Worm (Caenorhabditis elegans): ENCODE results near the gene fbxb-90.

fbxb-90 gene

DNA sequence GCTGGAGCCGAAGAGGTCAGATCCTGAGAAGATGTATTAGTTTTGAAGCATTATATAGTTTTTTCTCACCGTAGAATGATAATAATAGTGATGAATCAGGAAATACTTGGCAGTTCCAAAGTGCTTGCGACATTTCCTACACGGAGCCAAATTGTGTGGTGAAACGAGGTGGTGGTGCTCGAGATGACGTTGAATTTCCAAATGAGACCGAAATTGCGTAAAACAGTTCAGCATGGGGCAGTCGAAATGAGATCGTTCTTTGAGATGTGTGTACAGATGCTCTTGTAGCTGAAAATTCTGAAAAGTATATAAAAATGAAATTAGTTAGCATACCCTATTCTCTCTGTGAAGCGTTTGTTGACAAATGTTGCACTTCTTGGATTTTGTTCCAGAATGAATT, 20.6 kb downstream of the fbxb-90 start, which contains the start of gene C46E10.8:
Gene C46E10.8, minus strand, starts transcription at position 101 of the 400 bp plus-strand sequence.
- TF ChIP-seq flt-1 (GFP tag; IDR thresholded peaks at IDR 0.05) = no peak
- TF ChIP-seq tab-1 (GFP tag; IDR thresholded peaks at IDR 0.05) = no peak
- TF ChIP-seq ref-1 (GFP tag; conservative IDR thresholded peaks at IDR 0.05) = no peak

ce11 chrII:3724175-3724715, 24.4 kb downstream of the fbxb-90 start, which contains the start of gene C46E10.1:
Gene C46E10.1 (plus strand): TSS chrII:3724225.
- no peak for TF ChIP-seq med-1 (GFP tag; optimal IDR thresholded peaks at IDR 0.05; ENCODE audit: insufficient read depth)
- TF ChIP-seq ztf-29 (GFP tag; IDR thresholded peaks at IDR 0.05) = no peak
- TF ChIP-seq klf-2 (GFP tag; conservative IDR thresholded peaks at IDR 0.05) = no peak
- no peak for TF ChIP-seq cog-1 (tag; optimal IDR thresholded peaks at IDR 0.05)
- TF ChIP-seq T22C8.4 (GFP tag; IDR thresholded peaks at IDR 0.05) = no peak
- TF ChIP-seq ref-1 (GFP tag; conservative IDR thresholded peaks at IDR 0.05) = no peak
- TF ChIP-seq tab-1 (GFP tag; IDR thresholded peaks at IDR 0.05) = no peak
- TF ChIP-seq flt-1 (GFP tag; IDR thresholded peaks at IDR 0.05) = no peak

DNA sequence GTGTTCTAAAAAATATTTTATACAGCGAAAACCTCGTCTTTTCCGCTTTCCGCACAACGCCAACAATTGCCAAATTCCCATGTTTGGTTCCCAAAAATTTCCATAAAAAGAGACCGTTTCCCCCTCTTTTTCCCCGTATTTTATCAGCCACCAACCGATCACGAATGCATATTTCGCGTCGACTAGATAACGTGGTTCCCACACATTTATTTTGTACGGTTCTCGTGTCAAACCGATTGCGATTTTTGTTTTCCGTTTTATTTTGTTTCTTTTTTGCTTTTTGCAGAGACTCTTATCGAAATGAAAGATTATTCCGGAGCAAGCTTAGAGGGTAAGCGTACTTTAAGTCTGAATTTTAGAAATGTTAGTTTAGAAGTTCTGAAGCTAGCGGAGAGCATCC, 27.6 kb downstream of the fbxb-90 start, which contains the start of gene C46E10.3:
Gene C46E10.3, plus strand, starts transcription at position 301 of the 400 bp plus-strand sequence.
- TF ChIP-seq cog-1 (tag; optimal IDR thresholded peaks at IDR 0.05) = no peak
- no peak for TF ChIP-seq tab-1 (GFP tag; IDR thresholded peaks at IDR 0.05)
- TF ChIP-seq ztf-23 (GFP tag; IDR thresholded peaks at IDR 0.05) = no peak
- TF ChIP-seq ztf-29 (GFP tag; IDR thresholded peaks at IDR 0.05) = no peak
- TF ChIP-seq flt-1 (GFP tag; IDR thresholded peaks at IDR 0.05) = no peak
- TF ChIP-seq med-1 (GFP tag; optimal IDR thresholded peaks at IDR 0.05; ENCODE audit: insufficient read depth) = no peak
- no peak for TF ChIP-seq T22C8.4 (GFP tag; IDR thresholded peaks at IDR 0.05)
- TF ChIP-seq klf-2 (GFP tag; conservative IDR thresholded peaks at IDR 0.05) = no peak
- TF ChIP-seq ref-1 (GFP tag; conservative IDR thresholded peaks at IDR 0.05) = no peak

- TF ChIP-seq med-1 (GFP tag; optimal IDR thresholded peaks at IDR 0.05; ENCODE audit: insufficient read depth) (no peak), ref-1 (GFP tag; conservative IDR thresholded peaks at IDR 0.05) (no peak), cog-1 (tag; optimal IDR thresholded peaks at IDR 0.05) (no peak), T22C8.4 (GFP tag; IDR thresholded peaks at IDR 0.05) (no peak), ztf-29 (GFP tag; IDR thresholded peaks at IDR 0.05) (no peak), tab-1 (GFP tag; IDR thresholded peaks at IDR 0.05) (no peak), flt-1 (GFP tag; IDR thresholded peaks at IDR 0.05) (no peak), ztf-23 (GFP tag; IDR thresholded peaks at IDR 0.05) (no peak), klf-2 (GFP tag; conservative IDR thresholded peaks at IDR 0.05) (no peak)
Measured at ce11 chrII:3716961-3717360, 31.7 kb downstream of the fbxb-90 start, which contains the start of gene fbxc-52. Gene fbxc-52 (plus strand): TSS chrII:3717261.

DNA sequence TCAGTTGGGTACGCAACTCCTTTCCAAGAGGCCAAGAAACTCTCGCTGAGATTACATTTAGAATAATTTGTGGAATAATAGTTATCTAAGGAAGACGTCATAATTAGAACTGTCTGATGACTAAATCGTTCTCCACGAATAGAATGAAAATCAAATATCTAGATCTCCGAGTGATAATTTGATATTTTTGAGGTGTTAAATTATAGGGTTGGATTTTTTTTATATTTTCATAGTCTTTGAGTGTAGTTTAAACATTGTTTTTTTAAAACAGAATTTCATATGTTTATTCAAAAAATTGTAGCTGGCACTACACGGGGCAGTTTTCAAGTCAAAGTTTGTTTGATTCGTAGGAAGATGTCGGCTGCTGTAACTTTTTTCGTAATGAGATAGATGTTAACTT, 32.2 kb downstream of the fbxb-90 start, which contains the start of gene srh-99:
Gene srh-99, minus strand, starts transcription at position 101 of the 400 bp plus-strand sequence.
- TF ChIP-seq klf-2 (GFP tag; conservative IDR thresholded peaks at IDR 0.05) (no peak), ref-1 (GFP tag; conservative IDR thresholded peaks at IDR 0.05) (no peak), ztf-23 (GFP tag; IDR thresholded peaks at IDR 0.05) (no peak), ztf-29 (GFP tag; IDR thresholded peaks at IDR 0.05) (no peak), T22C8.4 (GFP tag; IDR thresholded peaks at IDR 0.05) (no peak), flt-1 (GFP tag; IDR thresholded peaks at IDR 0.05) (no peak), cog-1 (tag; optimal IDR thresholded peaks at IDR 0.05) (no peak)

- TF ChIP-seq T22C8.4 (GFP tag; IDR thresholded peaks at IDR 0.05) (no peak), cog-1 (tag; optimal IDR thresholded peaks at IDR 0.05) (no peak), ref-1 (GFP tag; conservative IDR thresholded peaks at IDR 0.05) (no peak), tab-1 (GFP tag; IDR thresholded peaks at IDR 0.05) (no peak), ztf-29 (GFP tag; IDR thresholded peaks at IDR 0.05) (no peak), med-1 (GFP tag; optimal IDR thresholded peaks at IDR 0.05; ENCODE audit: insufficient read depth) (no peak), ztf-23 (GFP tag; IDR thresholded peaks at IDR 0.05) (no peak), flt-1 (GFP tag; IDR thresholded peaks at IDR 0.05) (no peak), klf-2 (GFP tag; conservative IDR thresholded peaks at IDR 0.05) (no peak)
Measured at ce11 chrII:3714595-3714994, 34.0 kb downstream of the fbxb-90 start, which contains the start of gene srh-100. Gene srh-100 (minus strand): TSS chrII:3714695.

DNA sequence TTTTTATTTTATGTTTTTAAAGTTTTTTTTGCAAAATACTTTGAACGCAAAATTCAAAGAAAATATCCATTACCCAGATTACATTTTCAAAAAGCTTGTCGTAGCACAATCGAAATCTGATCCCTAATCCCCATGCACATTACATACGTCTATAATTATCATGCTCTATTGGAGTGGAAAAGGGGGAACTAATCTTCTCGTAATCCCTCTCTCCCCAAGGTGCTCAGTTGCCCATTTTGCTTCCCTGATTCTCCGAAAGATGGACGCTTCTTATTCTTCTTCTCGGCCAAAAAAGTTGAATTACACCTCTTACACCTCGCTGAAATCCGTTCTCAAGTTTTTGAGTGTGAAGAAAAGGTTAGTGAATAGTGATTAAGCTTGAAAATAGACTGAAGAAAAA, 37.6 kb downstream of the fbxb-90 start, which contains the start of gene fbxc-53:
Gene fbxc-53, plus strand, starts transcription at position 245 of the 400 bp plus-strand sequence.
- no peak for TF ChIP-seq med-1 (GFP tag; optimal IDR thresholded peaks at IDR 0.05; ENCODE audit: insufficient read depth)
- no peak for TF ChIP-seq tab-1 (GFP tag; IDR thresholded peaks at IDR 0.05)
- TF ChIP-seq cog-1 (tag; optimal IDR thresholded peaks at IDR 0.05) = no peak
- no peak for TF ChIP-seq ztf-23 (GFP tag; IDR thresholded peaks at IDR 0.05)
- no peak for TF ChIP-seq T22C8.4 (GFP tag; IDR thresholded peaks at IDR 0.05)
- no peak for TF ChIP-seq ref-1 (GFP tag; conservative IDR thresholded peaks at IDR 0.05)
- no peak for TF ChIP-seq flt-1 (GFP tag; IDR thresholded peaks at IDR 0.05)
- no peak for TF ChIP-seq ztf-29 (GFP tag; IDR thresholded peaks at IDR 0.05)
- TF ChIP-seq klf-2 (GFP tag; conservative IDR thresholded peaks at IDR 0.05) = no peak

DNA sequence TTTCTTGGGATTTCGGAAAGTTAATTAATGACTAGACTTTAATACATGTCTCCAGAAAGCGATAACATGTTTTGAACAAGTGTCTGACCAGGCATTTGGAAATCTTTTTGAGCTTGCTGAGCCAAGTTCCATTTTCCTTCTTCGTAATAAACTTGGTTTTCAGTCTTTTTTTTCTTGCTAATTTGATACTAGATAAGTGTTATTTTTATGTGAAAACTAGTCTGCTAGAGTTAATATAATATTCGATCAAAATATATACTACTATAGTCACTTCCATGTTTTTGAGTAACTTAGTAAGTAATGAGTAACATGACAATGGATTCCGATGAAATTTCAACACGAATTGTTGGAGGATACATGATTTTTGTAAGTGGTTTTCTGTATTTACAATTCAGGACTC, 39.4 kb downstream of the fbxb-90 start, which contains the start of gene srx-110:
Gene srx-110, plus strand, starts transcription at position 301 of the 400 bp plus-strand sequence.
- TF ChIP-seq ref-1 (GFP tag; conservative IDR thresholded peaks at IDR 0.05) = no peak
- no peak for TF ChIP-seq T22C8.4 (GFP tag; IDR thresholded peaks at IDR 0.05)
- no peak for TF ChIP-seq cog-1 (tag; optimal IDR thresholded peaks at IDR 0.05)
- TF ChIP-seq ztf-23 (GFP tag; IDR thresholded peaks at IDR 0.05) = no peak
- TF ChIP-seq klf-2 (GFP tag; conservative IDR thresholded peaks at IDR 0.05) = no peak
- no peak for TF ChIP-seq ztf-29 (GFP tag; IDR thresholded peaks at IDR 0.05)
- TF ChIP-seq tab-1 (GFP tag; IDR thresholded peaks at IDR 0.05) = no peak
- TF ChIP-seq flt-1 (GFP tag; IDR thresholded peaks at IDR 0.05) = no peak
- TF ChIP-seq med-1 (GFP tag; optimal IDR thresholded peaks at IDR 0.05; ENCODE audit: insufficient read depth) = no peak

- no peak for TF ChIP-seq tab-1 (GFP tag; IDR thresholded peaks at IDR 0.05)
- TF ChIP-seq klf-2 (GFP tag; conservative IDR thresholded peaks at IDR 0.05) = no peak
- TF ChIP-seq med-1 (GFP tag; optimal IDR thresholded peaks at IDR 0.05; ENCODE audit: insufficient read depth) = no peak
- TF ChIP-seq flt-1 (GFP tag; IDR thresholded peaks at IDR 0.05) = no peak
- no peak for TF ChIP-seq ztf-23 (GFP tag; IDR thresholded peaks at IDR 0.05)
- no peak for TF ChIP-seq T22C8.4 (GFP tag; IDR thresholded peaks at IDR 0.05)
- no peak for TF ChIP-seq ztf-29 (GFP tag; IDR thresholded peaks at IDR 0.05)
- TF ChIP-seq cog-1 (tag; optimal IDR thresholded peaks at IDR 0.05) = no peak
- TF ChIP-seq ref-1 (GFP tag; conservative IDR thresholded peaks at IDR 0.05) = no peak
Measured at ce11 chrII:3705320-3705719, 43.3 kb downstream of the fbxb-90 start, which contains the start of gene srx-108. Gene srx-108 (plus strand): TSS chrII:3705620.
